Fruit fly (Drosophila melanogaster) whole organism, embryonic: ENCODE data around the gene CG3529.

ENCODE experiments used
- Adf1 ChIP-seq: fragments of 200-800 bp; sonication (Bioruptor generic); IDR thresholded peaks from 2 replicates; pipeline ENCODE4 v1.3.6; 2022; ENCODE audit warnings: missing biosample characterization, missing genetic modification characterization
- CG11723 ChIP-seq: fragments of 200-800 bp; sonication (Bioruptor generic); optimal IDR thresholded peaks from 2 replicates; lab custom pipeline; 2017; ENCODE audit warnings: missing biosample characterization, mild to moderate bottlenecking, missing genetic modification characterization
- CG12659 ChIP-seq: fragments of 200-800 bp; sonication (Bioruptor generic); optimal IDR thresholded peaks from 3 replicates; lab custom pipeline; 2017; ENCODE audit warnings: mild to moderate bottlenecking, missing biosample characterization, missing genetic modification reagents, missing genetic modification characterization
- CG13123 ChIP-seq: fragments of 200-800 bp; sonication (Bioruptor generic); optimal IDR thresholded peaks from 2 replicates; lab custom pipeline; 2016; ENCODE audit warnings: missing biosample characterization, missing genetic modification characterization
- CG14710 ChIP-seq: fragments of 200-800 bp; sonication (Bioruptor generic); optimal IDR thresholded peaks from 3 replicates; lab custom pipeline; 2019; ENCODE audit warnings: missing biosample characterization, mild to moderate bottlenecking, missing genetic modification characterization, moderate library complexity
- CG15269 ChIP-seq: fragments of 200-800 bp; sonication (Bioruptor generic); optimal IDR thresholded peaks from 2 replicates; lab custom pipeline; 2018; ENCODE audit warnings: missing biosample characterization, mild to moderate bottlenecking, missing genetic modification characterization, moderate library complexity
- CG1603 ChIP-seq: fragments of 200-800 bp; sonication (Bioruptor generic); optimal IDR thresholded peaks from 2 replicates; lab custom pipeline; 2019; ENCODE audit warnings: missing biosample characterization, mild to moderate bottlenecking, missing genetic modification characterization, moderate library complexity
- CG17328 ChIP-seq: fragments of 200-800 bp; sonication (Bioruptor generic); IDR thresholded peaks from 2 replicates; pipeline ENCODE4 v1.3.6; 2022; ENCODE audit warnings: missing biosample characterization, missing genetic modification characterization
- CG18764 ChIP-seq: fragments of 200-800 bp; sonication (Bioruptor generic); optimal IDR thresholded peaks from 3 replicates; lab custom pipeline; 2016; ENCODE audit warnings: missing biosample characterization, missing genetic modification characterization
- CG3065 ChIP-seq: fragments of 200-800 bp; sonication (Bioruptor generic); optimal IDR thresholded peaks from 2 replicates; lab custom pipeline; 2016; ENCODE audit warnings: missing biosample characterization, missing genetic modification characterization
- CG5180 ChIP-seq: fragments of 200-800 bp; sonication (Bioruptor generic); optimal IDR thresholded peaks from 3 replicates; lab custom pipeline; 2017; ENCODE audit warnings: missing biosample characterization, missing genetic modification characterization, mild to moderate bottlenecking, moderate library complexity, missing genetic modification reagents
- CG6654 ChIP-seq: fragments of 200-800 bp; sonication (Bioruptor generic); optimal IDR thresholded peaks from 2 replicates; lab custom pipeline; 2017; ENCODE audit warnings: missing biosample characterization, mild to moderate bottlenecking, missing genetic modification characterization
- CG6683 ChIP-seq: fragments of 200-800 bp; sonication (Bioruptor generic); optimal IDR thresholded peaks from 2 replicates; lab custom pipeline; 2017; ENCODE audit warnings: missing biosample characterization, mild to moderate bottlenecking, missing genetic modification characterization, missing genetic modification reagents
- CG7839 ChIP-seq: fragments of 200-800 bp; sonication (Bioruptor generic); optimal IDR thresholded peaks from 3 replicates; lab custom pipeline; 2018; ENCODE audit warnings: missing biosample characterization, mild to moderate bottlenecking, missing genetic modification characterization, moderate library complexity
- Dbx ChIP-seq: fragments of 200-800 bp; sonication (Bioruptor generic); IDR thresholded peaks from 3 replicates; pipeline ENCODE4 v1.3.6; 2022; ENCODE audit warnings: missing biosample characterization, missing genetic modification characterization
- Gug ChIP-seq: fragments of 200-800 bp; sonication (Bioruptor generic); IDR thresholded peaks from 4 replicates; pipeline ENCODE4 v1.3.6; 2022; ENCODE audit warnings: missing biosample characterization, missing genetic modification characterization
- HLH3B ChIP-seq: fragments of 200-800 bp; sonication (Bioruptor generic); IDR thresholded peaks from 2 replicates; pipeline ENCODE4 v1.3.6; 2022; ENCODE audit warnings: missing biosample characterization, missing genetic modification characterization
- Hmx ChIP-seq: fragments of 200-800 bp; sonication (Bioruptor generic); optimal IDR thresholded peaks from 2 replicates; lab custom pipeline; 2016; ENCODE audit warnings: missing biosample characterization, missing genetic modification characterization
- Hr39 ChIP-seq: fragments of >200 bp; optimal IDR thresholded peaks from 2 replicates; lab custom pipeline; 2017
- Hr78 ChIP-seq, 2 experiments: fragments of 200-800 bp in 1 of 2; fragments of >200 bp in 1 of 2; sonication (Bioruptor generic) in 1 of 2; optimal IDR thresholded peaks; 2 replicates each; lab custom pipeline; 2017 to 2019; ENCODE audit warnings: missing biosample characterization in 2 of 2, missing genetic modification characterization in 2 of 2, mild to moderate bottlenecking in 1 of 2, moderate library complexity in 1 of 2
- Hsf ChIP-seq: fragments of 200-800 bp; sonication (Bioruptor generic); optimal IDR thresholded peaks from 3 replicates; lab custom pipeline; 2016; ENCODE audit warnings: missing biosample characterization, missing genetic modification characterization
- Kr ChIP-seq: fragments of 200-800 bp; sonication (Bioruptor generic); optimal IDR thresholded peaks from 2 replicates; lab custom pipeline; 2017; ENCODE audit warnings: missing biosample characterization, mild to moderate bottlenecking, missing genetic modification characterization
- Mad ChIP-seq: fragments of 200-800 bp; sonication (Bioruptor generic); optimal IDR thresholded peaks from 2 replicates; lab custom pipeline; 2016; ENCODE audit warnings: missing biosample characterization, missing genetic modification characterization
- Mrtf ChIP-seq: fragments of 200-800 bp; sonication (Bioruptor generic); IDR thresholded peaks from 3 replicates; pipeline ENCODE4 v1.3.6; 2022; ENCODE audit warnings: missing biosample characterization, missing genetic modification characterization
- Sry-β ChIP-seq: fragments of 200-800 bp; sonication (Bioruptor generic); optimal IDR thresholded peaks from 2 replicates; lab custom pipeline; 2018; ENCODE audit warnings: missing biosample characterization, mild to moderate bottlenecking, missing genetic modification characterization, moderate library complexity
- ash1 ChIP-seq: fragments of 200-800 bp; sonication (Bioruptor generic); optimal IDR thresholded peaks from 2 replicates; lab custom pipeline; 2018; ENCODE audit warnings: missing biosample characterization, mild to moderate bottlenecking, missing genetic modification characterization
- bcd ChIP-seq: fragments of 200-800 bp; sonication (Bioruptor generic); optimal IDR thresholded peaks from 2 replicates; lab custom pipeline; 2017; ENCODE audit warnings: missing biosample characterization, mild to moderate bottlenecking, missing genetic modification characterization
- bigmax ChIP-seq: fragments of 200-800 bp; sonication (Bioruptor generic); optimal IDR thresholded peaks from 2 replicates; lab custom pipeline; 2018; ENCODE audit warnings: missing biosample characterization, mild to moderate bottlenecking, missing genetic modification characterization
- bsh ChIP-seq, 2 experiments: fragments of 200-800 bp; sonication (Bioruptor generic); optimal IDR thresholded peaks; 2 replicates each; lab custom pipeline; 2017 to 2018; ENCODE audit warnings: mild to moderate bottlenecking in 2 of 2, missing biosample characterization in 2 of 2, missing genetic modification characterization in 2 of 2, moderate library complexity in 1 of 2
- caup ChIP-seq: fragments of 200-800 bp; sonication (Bioruptor generic); optimal IDR thresholded peaks from 3 replicates; lab custom pipeline; 2017; ENCODE audit warnings: missing biosample characterization, mild to moderate bottlenecking, missing genetic modification characterization, moderate library complexity; ENCODE audit not compliant: severe bottlenecking
- cg ChIP-seq: fragments of 200-800 bp; sonication (Bioruptor generic); optimal IDR thresholded peaks from 3 replicates; lab custom pipeline; 2019; ENCODE audit warnings: missing biosample characterization, mild to moderate bottlenecking, missing genetic modification characterization, moderate library complexity
- ftz-f1 ChIP-seq: fragments of 200-800 bp; sonication (Bioruptor generic); optimal IDR thresholded peaks from 2 replicates; lab custom pipeline; 2016; ENCODE audit warnings: missing biosample characterization, missing genetic modification characterization
- gce ChIP-seq: fragments of 200-800 bp; sonication (Bioruptor generic); IDR thresholded peaks from 3 replicates; pipeline ENCODE4 v1.3.6; 2022; ENCODE audit warnings: missing biosample characterization, missing genetic modification characterization
- gsb-n ChIP-seq: fragments of 200-800 bp; sonication (Bioruptor generic); optimal IDR thresholded peaks from 3 replicates; lab custom pipeline; 2018; ENCODE audit warnings: missing biosample characterization, mild to moderate bottlenecking, missing genetic modification characterization
- hbn ChIP-seq: fragments of 200-800 bp; sonication (Bioruptor generic); IDR thresholded peaks from 2 replicates; pipeline ENCODE4 v1.3.6; 2022; ENCODE audit warnings: missing biosample characterization, missing genetic modification characterization; ENCODE audit not compliant: partially characterized antibody
- ken ChIP-seq: fragments of 200-800 bp; sonication (Bioruptor generic); IDR thresholded peaks from 3 replicates; pipeline ENCODE4 v1.3.6; 2022; ENCODE audit warnings: missing biosample characterization, missing genetic modification characterization
- klu ChIP-seq: fragments of 200-800 bp; sonication (Bioruptor generic); IDR thresholded peaks from 2 replicates; pipeline ENCODE4 v1.3.6; 2022; ENCODE audit warnings: missing biosample characterization, missing genetic modification characterization
- lbe ChIP-seq: fragments of 200-800 bp; sonication (Bioruptor generic); optimal IDR thresholded peaks from 2 replicates; lab custom pipeline; 2016; ENCODE audit warnings: missing biosample characterization, mild to moderate bottlenecking, missing genetic modification characterization
- nmo ChIP-seq: fragments of 200-800 bp; sonication (Bioruptor generic); optimal IDR thresholded peaks from 2 replicates; lab custom pipeline; 2018; ENCODE audit warnings: missing biosample characterization, mild to moderate bottlenecking, missing genetic modification characterization, moderate library complexity
- otp ChIP-seq: fragments of 200-800 bp; sonication (Bioruptor generic); IDR thresholded peaks from 3 replicates; pipeline ENCODE4, ENCODE4 v1.3.6; 2022; ENCODE audit warnings: missing biosample characterization, missing genetic modification characterization
- pita ChIP-seq: fragments of 200-800 bp; sonication (Bioruptor generic); optimal IDR thresholded peaks from 2 replicates; lab custom pipeline; 2017; ENCODE audit warnings: missing biosample characterization, mild to moderate bottlenecking, missing genetic modification characterization
- pzg ChIP-seq: fragments of 200-800 bp; sonication (Bioruptor generic); optimal IDR thresholded peaks from 3 replicates; lab custom pipeline; 2018; ENCODE audit warnings: missing biosample characterization, mild to moderate bottlenecking, missing genetic modification characterization, moderate library complexity
- sens ChIP-seq: fragments of 200-800 bp; sonication (Bioruptor generic); peaks from one replicate; lab custom pipeline; 2016; ENCODE audit warnings: missing biosample characterization, missing genetic modification characterization
- shn ChIP-seq: fragments of 200-800 bp; sonication (Bioruptor generic); optimal IDR thresholded peaks from 3 replicates; lab custom pipeline; 2016; ENCODE audit warnings: missing biosample characterization, missing genetic modification characterization
- sisA ChIP-seq: fragments of 200-800 bp; sonication (Bioruptor generic); IDR thresholded peaks from 2 replicates; pipeline ENCODE4 v1.3.6; 2022; ENCODE audit warnings: missing biosample characterization, missing genetic modification characterization
- slp2 ChIP-seq: fragments of 200-800 bp; sonication (Bioruptor generic); optimal IDR thresholded peaks from 2 replicates; lab custom pipeline; 2016; ENCODE audit warnings: missing biosample characterization, missing genetic modification characterization
- stwl ChIP-seq: fragments of 200-800 bp; sonication (Bioruptor generic); optimal IDR thresholded peaks from 3 replicates; lab custom pipeline; 2018; ENCODE audit warnings: missing biosample characterization, mild to moderate bottlenecking, missing genetic modification characterization, moderate library complexity
- toy ChIP-seq: fragments of 200-800 bp; sonication (Bioruptor generic); IDR thresholded peaks from 2 replicates; pipeline ENCODE4 v1.3.6; 2022; ENCODE audit warnings: missing biosample characterization, missing genetic modification characterization
- vvl ChIP-seq: fragments of 200-800 bp; sonication (Bioruptor generic); IDR thresholded peaks from 2 replicates; pipeline ENCODE4 v1.3.6; 2022; ENCODE audit warnings: missing biosample characterization, missing genetic modification characterization
- zfh1 ChIP-seq: fragments of 200-800 bp; sonication (Bioruptor generic); IDR thresholded peaks from 3 replicates; pipeline ENCODE4 v1.3.6; 2022; ENCODE audit warnings: missing biosample characterization, missing genetic modification characterization

Gene CG3529

DNA sequence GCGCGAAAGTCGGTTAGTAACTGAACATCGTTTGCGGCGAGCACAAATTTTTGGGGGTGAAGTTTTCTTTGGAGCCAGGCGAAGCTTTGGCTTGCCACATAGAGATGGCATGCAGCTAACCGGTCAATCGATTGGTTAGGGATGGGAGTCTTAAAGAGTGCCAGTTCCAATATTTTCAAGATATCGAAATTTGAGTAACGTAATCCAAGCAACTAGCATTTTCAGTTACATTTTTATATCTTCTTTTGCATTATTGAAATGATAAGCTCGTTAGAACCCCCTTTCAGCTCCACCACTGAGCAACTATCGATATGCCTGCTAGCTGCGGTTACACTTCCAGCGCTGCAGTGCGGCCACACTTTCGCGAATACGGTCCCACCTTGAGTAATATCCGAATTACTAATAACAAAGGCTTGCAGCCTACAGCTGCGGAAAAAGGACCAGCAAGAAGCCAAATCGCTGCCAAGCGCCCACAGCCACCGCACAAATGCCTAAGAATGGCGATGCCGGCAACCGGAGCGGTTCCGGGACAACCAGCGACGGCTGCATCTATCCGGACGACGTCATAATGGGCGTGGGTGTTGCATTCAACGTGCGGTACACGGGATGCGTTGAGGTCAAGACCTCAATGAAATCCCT, 19.9 kb upstream of the CG3529 start, which contains the start of the genes Atat and Shc:
Atat (minus strand) TSS at position 103 of the 639 bp plus-strand sequence.
Shc (plus strand) TSS at position 355 of the 639 bp plus-strand sequence.
- TF ChIP-seq CG17328 (peak; percentile 99), HLH3B (GFP tag; lab: Robert Waterston, UW) (peak; percentile 100), CG15269 (tag; lab: Kevin White, UChicago) (peak; percentile 99), gsb-n (tag; lab: Kevin White, UChicago) (peak; percentile 97), Mad (GFP tag; lab: Kevin White, UChicago) (peak; percentile 99), pzg (GFP tag; lab: Kevin White, UChicago) (peak; percentile 97), Hr78 (GFP tag; optimal IDR thresholded peaks at IDR 0.05; lab: Kevin White, UChicago) (peak in 1 of 2 experiments; percentile 81), vvl (peak; percentile 99), pita (no peak), CG1603 (peak; percentile 98), stwl (peak; percentile 48), Hsf (GFP tag; lab: Kevin White, UChicago) (peak; percentile 100), Adf1 (GFP tag; lab: Robert Waterston, UW) (peak; percentile 90), CG7839 (peak; percentile 99), CG3065 (GFP tag; lab: Kevin White, UChicago) (peak; percentile 98), CG14710 (tag; lab: Kevin White, UChicago) (peak; percentile 97), gce (GFP tag; lab: Robert Waterston, UW) (peak; percentile 98), CG6683 (peak; percentile 96), klu (peak; percentile 100), bigmax (peak; percentile 72), toy (GFP tag; lab: Robert Waterston, UW) (peak; percentile 99), ken (GFP tag; lab: Robert Waterston, UW) (peak; percentile 100), CG12659 (GFP tag; lab: Kevin White, UChicago) (peak; percentile 99), Hmx (GFP tag; lab: Kevin White, UChicago) (peak; percentile 97), ash1 (GFP tag; lab: Kevin White, UChicago) (peak; percentile 93), ftz-f1 (GFP tag; lab: Kevin White, UChicago) (peak; percentile 94), Sry-β (GFP tag; lab: Kevin White, UChicago) (peak; percentile 61), zfh1 (peak; percentile 100), bcd (GFP tag; lab: Kevin White, UChicago) (peak; percentile 99), shn (GFP tag; lab: Kevin White, UChicago) (peak; percentile 100), slp2 (peak; percentile 99), CG11723 (GFP tag; lab: Kevin White, UChicago) (peak; percentile 97), sisA (peak; percentile 100), lbe (peak; percentile 97), CG5180 (peak; percentile 83), CG13123 (GFP tag; lab: Kevin White, UChicago) (peak; percentile 99), sens (GFP tag; lab: Kevin White, UChicago) (peak; percentile 100), Mrtf (peak; percentile 100), bsh (GFP tag; optimal IDR thresholded peaks at IDR 0.05; lab: Kevin White, UChicago) (peak; percentile 72 to 98), Gug (GFP tag; lab: Robert Waterston, UW) (peak; percentile 100), nmo (peak; percentile 99), Kr (GFP tag; lab: Kevin White, UChicago) (no peak), Hr39 (lab: Kevin White, UChicago) (no peak), cg (peak; percentile 2), caup (GFP tag; lab: Kevin White, UChicago) (peak; percentile 99), hbn (peak; percentile 83), CG6654 (peak; percentile 94), otp (peak; percentile 99), CG18764 (GFP tag; lab: Kevin White, UChicago) (peak; percentile 99), Dbx (GFP tag; lab: Robert Waterston, UW) (peak; percentile 100)
